Fruit fly (Drosophila melanogaster) whole organism, adult: ENCODE data around the gene Non2.

ENCODE experiments used
- CG11617 ChIP-seq: fragments of 200-800 bp; sonication (Bioruptor generic); optimal IDR thresholded peaks from 2 replicates; lab custom pipeline; 2017; ENCODE audit warnings: mild to moderate bottlenecking, missing biosample characterization, missing genetic modification reagents, missing genetic modification characterization
- CG12768 ChIP-seq: fragments of 200-800 bp; sonication (Bioruptor generic); optimal IDR thresholded peaks from 2 replicates; lab custom pipeline; 2017; ENCODE audit warnings: missing biosample characterization, missing genetic modification characterization, mild to moderate bottlenecking, moderate library complexity, missing genetic modification reagents
- CG14711 ChIP-seq: fragments of 200-800 bp; sonication (Bioruptor generic); optimal IDR thresholded peaks from 2 replicates; lab custom pipeline; 2018; ENCODE audit warnings: missing biosample characterization, mild to moderate bottlenecking, missing genetic modification characterization, moderate library complexity
- CG1620 ChIP-seq: fragments of 200-800 bp; sonication (Bioruptor generic); optimal IDR thresholded peaks from 2 replicates; lab custom pipeline; 2016; ENCODE audit warnings: missing biosample characterization, missing genetic modification characterization
- CG33017 ChIP-seq: fragments of 200-800 bp; sonication (Bioruptor generic); optimal IDR thresholded peaks from 2 replicates; lab custom pipeline; 2018; ENCODE audit warnings: missing biosample characterization, mild to moderate bottlenecking, missing genetic modification characterization, moderate library complexity
- CG7045 ChIP-seq: fragments of 200-800 bp; sonication (Bioruptor generic); optimal IDR thresholded peaks from 2 replicates; lab custom pipeline; 2017; ENCODE audit warnings: missing biosample characterization, mild to moderate bottlenecking, missing genetic modification characterization
- CG7101 ChIP-seq: fragments of 200-800 bp; sonication (Bioruptor generic); optimal IDR thresholded peaks from 2 replicates; lab custom pipeline; 2018; ENCODE audit warnings: missing biosample characterization, mild to moderate bottlenecking, missing genetic modification characterization, moderate library complexity
- Clk ChIP-seq: fragments of 200-800 bp; sonication (Bioruptor generic); optimal IDR thresholded peaks from 2 replicates; lab custom pipeline; 2017; ENCODE audit warnings: missing biosample characterization, missing genetic modification characterization
- Crg-1 ChIP-seq: fragments of 200-800 bp; sonication (Bioruptor generic); optimal IDR thresholded peaks from 2 replicates; lab custom pipeline; 2016; ENCODE audit warnings: missing biosample characterization, missing genetic modification characterization
- Hr96 ChIP-seq: fragments of 200-800 bp; sonication (Bioruptor generic); optimal IDR thresholded peaks from 2 replicates; lab custom pipeline; 2016; ENCODE audit warnings: missing biosample characterization, missing genetic modification characterization
- Mnt ChIP-seq: fragments of 200-800 bp; sonication (Bioruptor generic); optimal IDR thresholded peaks from 2 replicates; lab custom pipeline; 2016; ENCODE audit warnings: missing biosample characterization, mild to moderate bottlenecking, missing genetic modification characterization
- bab1 ChIP-seq: fragments of 200-800 bp; sonication (Bioruptor generic); optimal IDR thresholded peaks from 3 replicates; lab custom pipeline; 2019; ENCODE audit warnings: missing biosample characterization, mild to moderate bottlenecking, missing genetic modification characterization, moderate library complexity
- cic ChIP-seq: fragments of 200-800 bp; sonication (Bioruptor generic); optimal IDR thresholded peaks from 2 replicates; lab custom pipeline; 2017; ENCODE audit warnings: missing biosample characterization, mild to moderate bottlenecking, missing genetic modification characterization, moderate library complexity
- cnc ChIP-seq, 2 experiments: fragments of >200 bp; optimal IDR thresholded peaks; 2 replicates each; lab custom pipeline; 2017
- kay ChIP-seq: fragments of 200-800 bp; sonication (Bioruptor generic); peaks from one replicate; lab custom pipeline; 2016; ENCODE audit warnings: missing biosample characterization, missing genetic modification characterization, borderline replicate concordance
- ovo ChIP-seq: fragments of 200-800 bp; sonication (Bioruptor generic); optimal IDR thresholded peaks from 2 replicates; lab custom pipeline; 2016; ENCODE audit warnings: missing biosample characterization, missing genetic modification characterization
- pad ChIP-seq: fragments of 200-800 bp; sonication (Bioruptor generic); optimal IDR thresholded peaks from 3 replicates; lab custom pipeline; 2017; ENCODE audit warnings: missing biosample characterization, missing genetic modification characterization, mild to moderate bottlenecking, moderate library complexity, missing genetic modification reagents
- tj ChIP-seq: fragments of 200-800 bp; sonication (Bioruptor generic); optimal IDR thresholded peaks from 3 replicates; lab custom pipeline; 2017; ENCODE audit warnings: missing biosample characterization, mild to moderate bottlenecking, missing genetic modification characterization, moderate library complexity
- toe ChIP-seq: fragments of 200-800 bp; sonication (Bioruptor generic); optimal IDR thresholded peaks from 2 replicates; lab custom pipeline; 2016; ENCODE audit warnings: missing biosample characterization, missing genetic modification characterization

Gene Non2

dm6 chr3L:2809767-2810166 lies 43.0 kb downstream of the Non2 start:
- TF ChIP-seq ovo (GFP tag; lab: Kevin White, UChicago): no peak
- TF ChIP-seq cnc (optimal IDR thresholded peaks at IDR 0.05; lab: Kevin White, UChicago): no peak
- peak; percentile 45 for TF ChIP-seq kay (GFP tag; lab: Kevin White, UChicago)
- TF ChIP-seq toe (GFP tag; lab: Kevin White, UChicago): no peak
- no peak for TF ChIP-seq CG11617

DNA sequence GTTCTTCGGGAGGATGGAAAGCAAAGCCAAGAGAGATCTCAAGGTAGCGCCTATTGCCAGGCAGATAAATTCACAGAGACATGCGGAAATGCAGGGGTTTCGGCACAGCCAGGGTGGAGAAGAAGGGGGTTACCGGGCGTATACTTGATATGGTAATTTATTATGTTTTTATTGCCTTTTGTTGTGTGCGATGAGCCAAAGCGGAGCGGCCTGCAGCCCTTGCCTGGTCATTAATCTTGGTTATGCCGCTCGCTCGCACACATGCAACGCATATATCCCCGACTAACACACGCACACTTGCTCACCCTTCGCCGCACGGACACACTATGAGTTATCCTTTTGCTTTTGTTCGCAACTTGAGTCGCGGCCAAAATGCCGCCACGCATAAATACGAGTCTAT lies 49.9 kb downstream of the Non2 start:
- TF ChIP-seq Crg-1 (GFP tag; lab: Kevin White, UChicago) (no peak), Hr96 (GFP tag; lab: Kevin White, UChicago) (no peak), CG14711 (tag; lab: Kevin White, UChicago) (no peak), Clk (GFP tag; lab: Kevin White, UChicago) (no peak), CG7101 (tag; lab: Kevin White, UChicago) (no peak), CG1620 (GFP tag; lab: Kevin White, UChicago) (no peak), cnc (optimal IDR thresholded peaks at IDR 0.05; lab: Kevin White, UChicago) (no peak), kay (GFP tag; lab: Kevin White, UChicago) (no peak), CG7045 (GFP tag; lab: Kevin White, UChicago) (no peak), pad (GFP tag; lab: Kevin White, UChicago) (no peak), CG11617 (no peak), CG12768 (GFP tag; lab: Kevin White, UChicago) (no peak), Mnt (no peak), toe (GFP tag; lab: Kevin White, UChicago) (no peak), cic (no peak), bab1 (no peak), tj (GFP tag; lab: Kevin White, UChicago) (no peak), ovo (GFP tag; lab: Kevin White, UChicago) (no peak), CG33017 (tag; lab: Kevin White, UChicago) (no peak)

- TF ChIP-seq Clk (GFP tag; lab: Kevin White, UChicago) (no peak), toe (GFP tag; lab: Kevin White, UChicago) (no peak), tj (GFP tag; lab: Kevin White, UChicago) (peak; percentile 41), bab1 (no peak)
These were observed 51.1 kb downstream of the Non2 start for dm6 chr3L:2817872-2818271.
